Fruit fly (Drosophila melanogaster) S2 (cell line): ENCODE results near the gene CG3610.

Experiments used
- CG8478 ChIP-seq: fragments of >200 bp; optimal IDR thresholded peaks from 2 replicates; lab custom pipeline; 2018
- CTCF ChIP-seq, 2 experiments: fragments of >200 bp; optimal IDR thresholded peaks; 2 replicates each; lab custom pipeline; 2018

Gene CG3610

DNA sequence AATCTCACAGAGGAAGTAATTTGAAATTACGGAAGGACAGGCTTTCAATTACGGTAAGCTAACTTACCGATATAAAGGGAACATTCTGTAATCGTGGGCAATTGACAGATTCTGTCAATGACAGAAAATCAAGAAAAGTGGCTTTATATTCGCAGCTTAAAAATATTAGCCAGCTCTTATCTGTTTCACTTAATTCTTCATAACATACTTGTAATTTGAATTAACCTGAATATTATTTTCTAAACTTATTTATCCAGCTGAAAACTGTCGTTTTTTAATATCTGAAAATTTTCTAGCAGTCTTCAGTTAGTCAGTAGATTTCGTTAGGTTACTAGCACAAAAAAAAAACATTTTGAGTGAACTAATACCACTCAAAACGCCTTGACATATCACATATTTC is at the start of gene CG3610:
CG3610 (plus strand) TSS at position 301 of the 400 bp plus-strand sequence.
- no peak for TF ChIP-seq CTCF (optimal IDR thresholded peaks at IDR 0.05; lab: Kevin White, UChicago)
- no peak for TF ChIP-seq CG8478 (lab: Kevin White, UChicago)

- TF ChIP-seq CTCF (optimal IDR thresholded peaks at IDR 0.05; lab: Kevin White, UChicago) (no peak), CG8478 (lab: Kevin White, UChicago) (no peak)
Measured at dm6 chr3R:14796294-14796693, 48.5 kb upstream of the CG3610 start, which contains the start of gene CG14855. TSS of gene CG14855 (plus strand) at chr3R:14796305.

DNA sequence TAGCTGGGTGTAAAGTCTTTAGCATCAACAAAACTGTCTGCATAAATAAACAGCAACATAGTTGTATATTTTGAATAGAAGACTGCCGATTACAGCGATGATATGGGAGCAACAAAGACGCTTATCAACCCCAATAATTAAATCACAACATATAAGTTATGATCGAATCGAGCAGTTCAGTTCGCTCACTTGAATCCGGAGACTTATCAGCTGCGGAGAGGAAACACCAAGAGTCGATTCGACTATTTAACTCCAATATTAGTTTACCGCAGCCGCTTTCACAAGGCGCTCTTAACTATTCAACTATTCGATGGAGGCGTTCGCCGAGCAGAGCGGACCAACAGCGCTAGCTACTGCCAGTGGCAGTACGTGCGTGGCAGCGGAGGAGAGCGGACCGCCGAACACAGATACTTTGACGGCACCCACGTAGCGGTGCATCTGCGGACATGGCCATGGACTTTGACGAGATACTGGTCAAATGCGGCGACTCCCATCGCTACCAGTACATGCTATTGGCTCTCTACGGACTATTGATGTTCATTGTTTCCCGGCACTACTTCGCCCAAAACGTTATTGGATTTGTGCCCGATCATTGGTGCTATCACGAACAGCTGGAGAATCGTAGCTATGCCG is 46.1 kb upstream of the CG3610 start, which contains the start of gene CG14856:
CG14856 (plus strand) TSS at position 361 of the 633 bp plus-strand sequence.
- TF ChIP-seq CG8478 (lab: Kevin White, UChicago), result no peak

DNA sequence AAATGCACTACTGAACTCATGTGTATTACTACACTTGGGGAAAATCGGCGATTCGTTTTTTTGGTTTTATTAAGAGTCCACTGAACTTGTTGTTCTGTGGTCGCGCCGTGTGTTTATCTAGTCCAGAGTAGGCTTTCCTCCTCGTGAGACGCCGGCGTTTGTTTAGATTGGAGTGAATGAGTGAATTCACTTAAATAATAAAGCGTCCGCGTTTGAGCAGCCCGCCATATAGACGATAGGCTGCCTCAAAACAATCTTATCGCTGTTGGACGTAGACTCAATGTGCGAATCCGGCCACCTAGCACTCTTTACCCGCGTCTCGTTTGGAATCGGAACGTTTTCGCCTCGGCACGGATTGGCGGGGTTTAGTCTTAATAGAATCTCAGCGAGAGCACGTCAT is 43.4 kb upstream of the CG3610 start, which contains the start of gene CG14857:
CG14857 (plus strand) TSS at position 367 of the 400 bp plus-strand sequence.
- no peak for TF ChIP-seq CTCF (optimal IDR thresholded peaks at IDR 0.05; lab: Kevin White, UChicago)
- no peak for TF ChIP-seq CG8478 (lab: Kevin White, UChicago)

DNA sequence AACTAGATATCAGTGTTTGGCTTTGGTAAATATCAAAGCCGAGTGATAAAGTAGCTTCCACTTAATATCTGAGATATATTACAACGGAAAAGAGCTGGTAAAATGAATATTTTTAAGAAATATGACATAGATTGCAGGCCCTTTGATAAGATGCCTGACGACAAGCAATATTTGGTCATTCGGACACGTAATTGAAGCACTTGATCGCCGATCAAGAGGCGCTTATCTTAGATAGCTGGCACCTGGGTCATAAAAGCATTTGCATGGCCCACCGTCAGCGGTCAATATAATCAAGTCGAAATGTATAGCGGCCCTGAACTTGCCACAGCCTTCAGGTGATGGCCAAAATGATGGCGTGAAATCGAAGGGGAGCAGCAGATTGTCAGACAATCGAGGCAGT is 34.1 kb upstream of the CG3610 start:
- TF ChIP-seq CG8478 (lab: Kevin White, UChicago) (no peak), CTCF (optimal IDR thresholded peaks at IDR 0.05; lab: Kevin White, UChicago) (no peak)

DNA sequence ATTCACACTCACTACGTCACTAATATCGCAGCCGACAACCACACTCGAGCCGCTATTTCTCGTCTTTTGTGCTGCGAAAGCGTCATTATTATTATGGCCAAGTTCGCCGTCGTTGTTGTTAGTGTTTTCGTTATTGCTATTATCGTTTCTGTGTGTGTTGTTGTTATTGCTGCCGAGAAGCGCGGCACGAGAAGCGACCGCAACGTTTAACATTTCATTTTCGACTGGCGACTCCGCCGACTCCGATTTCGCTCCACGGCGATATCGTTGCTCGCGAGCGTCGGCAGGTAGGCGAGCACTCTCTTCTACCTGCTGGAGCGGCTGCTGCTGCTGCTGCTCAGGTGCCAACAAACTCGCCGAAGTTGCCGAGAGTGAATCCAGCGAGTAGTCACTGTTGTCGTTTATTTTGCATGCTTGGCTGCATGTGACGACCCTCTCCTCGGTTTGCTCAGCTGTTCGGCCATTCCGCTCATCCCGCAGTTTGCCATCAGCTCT is 27.1 kb upstream of the CG3610 start:
- no peak for TF ChIP-seq CG8478 (lab: Kevin White, UChicago)
- no peak for TF ChIP-seq CTCF (optimal IDR thresholded peaks at IDR 0.05; lab: Kevin White, UChicago)

DNA sequence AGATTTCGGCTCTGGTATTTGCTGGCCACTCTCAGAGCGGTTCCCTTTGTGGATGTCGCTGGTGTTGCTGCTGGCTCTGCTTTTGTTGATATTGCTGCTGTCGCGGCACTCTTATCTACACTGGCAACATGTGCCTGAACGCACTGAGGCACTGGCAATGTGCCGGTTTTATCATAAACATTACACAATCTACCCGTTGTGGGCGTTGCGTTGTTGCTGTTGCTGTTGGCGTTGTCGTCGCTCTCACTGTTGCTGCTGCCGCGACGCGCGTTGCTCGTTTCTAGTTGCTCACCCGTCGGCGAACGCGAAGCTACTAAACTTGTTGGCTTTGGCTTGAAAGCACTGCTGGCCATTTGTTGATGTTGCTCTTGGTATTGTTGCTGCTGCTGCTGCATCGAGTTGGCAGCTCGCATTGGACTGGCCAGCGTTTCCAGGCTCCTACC is 25.1 kb upstream of the CG3610 start:
- TF ChIP-seq CG8478 (lab: Kevin White, UChicago), result no peak
- TF ChIP-seq CTCF (optimal IDR thresholded peaks at IDR 0.05; lab: Kevin White, UChicago), result no peak

dm6 chr3R:14821175-14821574 is 23.7 kb upstream of the CG3610 start:
- TF ChIP-seq CTCF (optimal IDR thresholded peaks at IDR 0.05; lab: Kevin White, UChicago), result no peak
- TF ChIP-seq CG8478 (lab: Kevin White, UChicago), result no peak

dm6 chr3R:14822954-14823353 is 21.9 kb upstream of the CG3610 start:
- no peak for TF ChIP-seq CG8478 (lab: Kevin White, UChicago)
- peak; percentile 51 to 65 for TF ChIP-seq CTCF (optimal IDR thresholded peaks at IDR 0.05; lab: Kevin White, UChicago)

- TF ChIP-seq CTCF (optimal IDR thresholded peaks at IDR 0.05; lab: Kevin White, UChicago) (peak; percentile 4 to 11), CG8478 (lab: Kevin White, UChicago) (no peak)
Measured at dm6 chr3R:14830262-14830758, 14.5 kb upstream of the CG3610 start.

DNA sequence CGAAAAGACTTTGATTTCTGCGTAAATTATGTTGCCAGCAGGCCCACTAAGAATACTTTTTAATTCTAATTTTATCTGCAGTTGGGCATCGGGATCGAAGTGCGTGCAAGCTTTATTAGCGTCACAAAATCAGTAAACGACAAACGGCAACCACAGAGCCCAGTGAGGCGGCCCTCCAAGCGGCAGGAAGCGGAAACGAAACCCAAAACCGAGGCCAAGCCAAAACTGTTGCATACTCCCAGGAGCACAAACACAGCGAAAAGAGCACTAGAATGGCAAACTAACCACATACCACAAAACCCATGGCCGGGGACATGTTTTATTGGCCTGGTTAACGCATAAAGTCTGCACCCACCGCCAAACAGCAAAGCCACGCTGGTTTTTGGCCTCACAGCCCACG is 12.6 kb upstream of the CG3610 start:
- TF ChIP-seq CG8478 (lab: Kevin White, UChicago), result no peak
- TF ChIP-seq CTCF (optimal IDR thresholded peaks at IDR 0.05; lab: Kevin White, UChicago), result peak; percentile 17 to 55

dm6 chr3R:14846924-14847599 is 2.2 kb downstream of the CG3610 start:
- TF ChIP-seq CG8478 (lab: Kevin White, UChicago), result no peak
- no peak for TF ChIP-seq CTCF (optimal IDR thresholded peaks at IDR 0.05; lab: Kevin White, UChicago)

DNA sequence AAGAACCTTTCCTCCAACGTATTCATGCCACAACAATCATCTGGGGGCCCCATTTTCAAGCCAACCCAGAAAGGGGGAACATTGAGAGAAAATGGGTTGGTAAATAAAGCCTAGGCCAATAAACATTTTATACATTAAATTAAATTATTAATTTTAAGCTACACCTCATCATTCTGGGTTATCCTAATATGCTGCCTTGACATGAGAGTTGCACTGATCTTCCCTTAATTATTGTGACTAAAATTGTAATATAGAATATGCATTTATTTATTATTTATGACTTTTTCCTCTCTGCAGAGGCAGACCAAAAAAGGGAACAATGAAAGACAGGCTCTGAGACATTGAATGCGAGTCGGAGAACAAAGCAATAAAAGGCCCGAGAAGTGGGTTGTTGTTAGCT is 3.0 kb downstream of the CG3610 start:
- TF ChIP-seq CG8478 (lab: Kevin White, UChicago) (no peak), CTCF (optimal IDR thresholded peaks at IDR 0.05; lab: Kevin White, UChicago) (no peak)

- no peak for TF ChIP-seq CTCF (optimal IDR thresholded peaks at IDR 0.05; lab: Kevin White, UChicago)
- no peak for TF ChIP-seq CG8478 (lab: Kevin White, UChicago)
Measured at dm6 chr3R:14852610-14853009, 7.8 kb downstream of the CG3610 start.

DNA sequence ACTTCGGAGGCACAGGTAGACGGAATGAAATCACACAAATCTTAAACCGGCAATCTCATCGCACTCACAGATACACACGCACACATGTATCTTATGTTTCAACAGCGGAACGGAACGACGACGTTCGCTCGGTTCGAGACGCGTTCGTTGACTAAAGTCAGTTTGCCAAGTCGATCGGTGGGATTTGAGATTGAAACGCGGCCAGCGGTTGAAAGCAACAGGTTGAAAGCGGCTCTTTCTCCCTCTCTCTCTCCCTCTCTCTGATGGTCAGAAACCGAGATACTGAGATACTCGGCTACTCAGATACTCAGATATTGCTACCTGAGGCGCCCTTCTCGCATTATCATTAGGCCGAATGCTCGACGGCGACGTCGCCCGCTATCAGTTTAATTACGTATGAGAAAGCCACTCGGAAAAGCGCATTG is 8.9 kb downstream of the CG3610 start:
- TF ChIP-seq CTCF (optimal IDR thresholded peaks at IDR 0.05; lab: Kevin White, UChicago), result no peak
- TF ChIP-seq CG8478 (lab: Kevin White, UChicago), result no peak
